Fruit fly (Drosophila melanogaster) whole organism, wandering third instar larva: ENCODE results near the gene kri.

Experiments
- Abd-B ChIP-seq: fragments of >200 bp; optimal IDR thresholded peaks from 2 replicates; lab custom pipeline; 2017; ENCODE audit warnings: missing biosample characterization, missing genetic modification characterization
- CG32264 ChIP-seq: fragments of 200-800 bp; sonication (Bioruptor generic); optimal IDR thresholded peaks from 2 replicates; lab custom pipeline; 2016; ENCODE audit warnings: missing biosample characterization, missing genetic modification characterization
- CG9705 ChIP-seq: fragments of 200-800 bp; sonication (Bioruptor generic); optimal IDR thresholded peaks from 2 replicates; lab custom pipeline; 2018; ENCODE audit warnings: missing biosample characterization, mild to moderate bottlenecking, missing genetic modification characterization
- CrebA ChIP-seq: fragments of 200-800 bp; sonication (Bioruptor generic); optimal IDR thresholded peaks from 2 replicates; lab custom pipeline; 2016; ENCODE audit warnings: missing biosample characterization, mild to moderate bottlenecking, missing genetic modification characterization, borderline replicate concordance
- Dfd ChIP-seq: fragments of >200 bp; optimal IDR thresholded peaks from 2 replicates; lab custom pipeline; 2017; ENCODE audit warnings: missing biosample characterization, missing genetic modification characterization
- Dif ChIP-seq: fragments of 200-275, 200-300 bp; sonication (Bioruptor generic); optimal IDR thresholded peaks from 2 replicates; lab custom pipeline; 2018; ENCODE audit warnings: missing biosample characterization, missing genetic modification characterization; ENCODE audit not compliant: partially characterized antibody
- Hnf4 ChIP-seq: fragments of 200-800 bp; sonication (Bioruptor generic); optimal IDR thresholded peaks from 2 replicates; lab custom pipeline; 2016; ENCODE audit warnings: missing biosample characterization, mild to moderate bottlenecking, missing genetic modification characterization
- Hr83 ChIP-seq: fragments of 200-300 bp; sonication (Bioruptor generic); optimal IDR thresholded peaks from 2 replicates; lab custom pipeline; 2016; ENCODE audit warnings: missing biosample characterization, mild to moderate bottlenecking, missing genetic modification characterization, moderate library complexity; ENCODE audit not compliant: poor library complexity, severe bottlenecking
- Jra ChIP-seq: sonication (Bioruptor generic); optimal IDR thresholded peaks from 2 replicates; lab custom pipeline; 2016; ENCODE audit warnings: missing biosample characterization, missing genetic modification characterization
- Mio ChIP-seq: sonication (Bioruptor generic); optimal IDR thresholded peaks from 2 replicates; lab custom pipeline; 2016; ENCODE audit warnings: missing biosample characterization, missing genetic modification characterization
- N ChIP-seq: fragments of >200 bp; optimal IDR thresholded peaks from 2 replicates; lab custom pipeline; 2018; ENCODE audit warnings: missing biosample characterization, missing external identifiers, missing genetic modification characterization
- OdsH ChIP-seq: fragments of 200-800 bp; sonication (Bioruptor generic); optimal IDR thresholded peaks from 2 replicates; lab custom pipeline; 2016; ENCODE audit warnings: missing biosample characterization, mild to moderate bottlenecking, missing genetic modification characterization
- Rel ChIP-seq, 2 experiments: fragments of 200-800 bp; sonication (Bioruptor generic) in 1 of 2; optimal IDR thresholded peaks; 2 replicates in 1 of 2; 3 replicates in 1 of 2; lab custom pipeline; 2016 to 2019; ENCODE audit warnings: mild to moderate bottlenecking in 2 of 2, missing biosample characterization in 2 of 2, missing genetic modification characterization in 2 of 2, moderate library complexity in 1 of 2
- Vsx2 ChIP-seq: fragments of 200-300, 225-300 bp; sonication (Bioruptor generic); optimal IDR thresholded peaks from 2 replicates; lab custom pipeline; 2018; ENCODE audit warnings: missing biosample characterization, missing genetic modification characterization; ENCODE audit not compliant: partially characterized antibody
- br ChIP-seq: fragments of 200-800 bp; sonication (Bioruptor generic); optimal IDR thresholded peaks from 2 replicates; lab custom pipeline; 2016; ENCODE audit warnings: missing biosample characterization, missing genetic modification characterization
- brk ChIP-seq: fragments of 200-800 bp; sonication (Bioruptor generic); optimal IDR thresholded peaks from 2 replicates; lab custom pipeline; 2016; ENCODE audit warnings: missing biosample characterization, mild to moderate bottlenecking, missing genetic modification characterization
- dmrt93B ChIP-seq: fragments of 200-800 bp; sonication (Bioruptor generic); optimal IDR thresholded peaks from 2 replicates; lab custom pipeline; 2018; ENCODE audit warnings: missing biosample characterization, mild to moderate bottlenecking, missing genetic modification characterization
- dsf ChIP-seq: sonication (Bioruptor generic); optimal IDR thresholded peaks from 2 replicates; lab custom pipeline; 2016; ENCODE audit warnings: missing biosample characterization, missing genetic modification characterization, borderline replicate concordance
- ey ChIP-seq: fragments of 200-800 bp; sonication (Bioruptor generic); optimal IDR thresholded peaks from 2 replicates; lab custom pipeline; 2016; ENCODE audit warnings: missing biosample characterization, missing genetic modification characterization
- foxo ChIP-seq, 2 experiments: fragments of 200-800 bp; sonication (Bioruptor generic); optimal IDR thresholded peaks; 2 replicates in 1 of 2; 3 replicates in 1 of 2; lab custom pipeline; 2016 to 2017; ENCODE audit warnings: missing biosample characterization in 2 of 2, missing genetic modification characterization in 2 of 2
- fru ChIP-seq: fragments of 200-800 bp; sonication (Bioruptor generic); optimal IDR thresholded peaks from 3 replicates; lab custom pipeline; 2016; ENCODE audit warnings: missing biosample characterization, mild to moderate bottlenecking, missing genetic modification characterization
- h ChIP-seq: fragments of 200-800 bp; sonication (Bioruptor generic); optimal IDR thresholded peaks from 3 replicates; lab custom pipeline; 2016; ENCODE audit warnings: missing biosample characterization, mild to moderate bottlenecking, missing genetic modification characterization
- jim ChIP-seq: fragments of 175-275, 200-325 bp; sonication (Bioruptor generic); optimal IDR thresholded peaks from 2 replicates; lab custom pipeline; 2016; ENCODE audit warnings: missing biosample characterization, mild to moderate bottlenecking, missing genetic modification characterization
- lola ChIP-seq: fragments of >200 bp; optimal IDR thresholded peaks from 2 replicates; lab custom pipeline; 2017; ENCODE audit warnings: missing biosample characterization, missing genetic modification characterization
- pan ChIP-seq: fragments of >200 bp; optimal IDR thresholded peaks from 2 replicates; lab custom pipeline; 2017
- psq ChIP-seq: fragments of 200-800 bp; sonication (Bioruptor generic); optimal IDR thresholded peaks from 3 replicates; lab custom pipeline; 2017; ENCODE audit warnings: missing biosample characterization, mild to moderate bottlenecking, missing genetic modification characterization, moderate library complexity
- rgr ChIP-seq: fragments of 200-800 bp; sonication (Bioruptor generic); optimal IDR thresholded peaks from 3 replicates; lab custom pipeline; 2016; ENCODE audit warnings: missing biosample characterization, mild to moderate bottlenecking, missing genetic modification characterization
- sage ChIP-seq: fragments of 200-800 bp; sonication (Bioruptor generic); optimal IDR thresholded peaks from 2 replicates; lab custom pipeline; 2016; ENCODE audit warnings: missing biosample characterization, mild to moderate bottlenecking, missing genetic modification characterization
- sv ChIP-seq: fragments of 200-800 bp; sonication (Bioruptor generic); optimal IDR thresholded peaks from 3 replicates; lab custom pipeline; 2016; ENCODE audit warnings: missing biosample characterization, missing genetic modification characterization
- tai ChIP-seq: sonication (Bioruptor generic); optimal IDR thresholded peaks from 2 replicates; lab custom pipeline; 2016; ENCODE audit warnings: missing biosample characterization, missing genetic modification characterization
- usp ChIP-seq: fragments of >200 bp; optimal IDR thresholded peaks from 2 replicates; lab custom pipeline; 2017; ENCODE audit warnings: missing biosample characterization, missing genetic modification characterization
- woc ChIP-seq: sonication (Bioruptor generic); optimal IDR thresholded peaks from 2 replicates; lab custom pipeline; 2016; ENCODE audit warnings: missing biosample characterization, mild to moderate bottlenecking, missing genetic modification characterization

Gene kri

DNA sequence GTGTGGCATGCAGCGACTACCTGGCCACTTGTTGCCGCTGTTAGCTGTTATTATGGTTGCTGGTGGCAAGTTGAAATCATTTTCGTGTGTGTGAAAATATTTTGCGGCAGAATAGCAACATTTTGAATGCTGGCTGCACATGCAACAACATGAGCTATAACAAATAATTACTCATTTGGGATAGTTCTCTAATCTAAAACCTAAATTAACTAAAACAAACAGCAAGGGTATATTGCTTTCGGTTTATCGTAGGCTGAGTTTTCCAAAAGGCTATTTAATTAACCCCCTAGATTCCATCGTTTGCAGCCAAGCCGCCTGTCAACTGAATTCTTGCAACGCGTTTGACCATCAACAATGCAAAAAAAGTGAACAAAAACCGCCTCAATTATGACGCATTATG is 24.0 kb downstream of the kri start:
- TF ChIP-seq sage (GFP tag; lab: Kevin White, UChicago), result no peak
- no peak for TF ChIP-seq fru (GFP tag; lab: Kevin White, UChicago)
- TF ChIP-seq Mio (GFP tag; lab: Kevin White, UChicago), result no peak
- no peak for TF ChIP-seq brk (GFP tag; lab: Kevin White, UChicago)
- TF ChIP-seq dsf (GFP tag; lab: Kevin White, UChicago), result no peak
- TF ChIP-seq Hnf4, result no peak
- no peak for TF ChIP-seq br
- no peak for TF ChIP-seq CG9705
- no peak for TF ChIP-seq woc (GFP tag; lab: Kevin White, UChicago)
- TF ChIP-seq Rel (GFP tag; optimal IDR thresholded peaks at IDR 0.05; lab: Kevin White, UChicago), result no peak
- no peak for TF ChIP-seq Rel (tag; optimal IDR thresholded peaks at IDR 0.05; lab: Kevin White, UChicago)
- TF ChIP-seq rgr (GFP tag; lab: Kevin White, UChicago), result no peak
- TF ChIP-seq Vsx2 (GFP tag; lab: Kevin White, UChicago), result no peak

DNA sequence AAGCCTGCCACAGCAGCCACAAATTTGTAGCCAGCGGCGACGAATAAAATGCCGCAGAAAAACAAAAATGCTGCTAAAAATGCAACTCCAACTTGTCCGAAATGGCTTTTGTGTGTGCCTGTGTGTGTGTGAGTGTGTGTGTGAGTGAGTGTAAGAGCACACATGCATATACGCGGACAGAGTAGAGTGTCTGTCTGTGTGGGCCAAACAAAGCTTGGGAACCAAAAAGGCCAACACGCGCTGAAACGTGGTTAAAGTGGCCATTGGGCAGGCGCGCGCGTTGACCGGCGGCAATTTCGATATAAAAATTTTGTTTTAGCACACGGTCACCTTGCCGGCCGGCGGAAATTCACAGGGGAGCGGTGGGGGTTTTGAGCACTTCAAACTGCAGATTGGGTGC is 24.7 kb downstream of the kri start:
- TF ChIP-seq Vsx2 (GFP tag; lab: Kevin White, UChicago), result peak; percentile 9
- peak; percentile 27 for TF ChIP-seq Dfd (GFP tag; lab: Kevin White, UChicago)
- TF ChIP-seq Rel (GFP tag; optimal IDR thresholded peaks at IDR 0.05; lab: Kevin White, UChicago), result no peak
- no peak for TF ChIP-seq Rel (tag; optimal IDR thresholded peaks at IDR 0.05; lab: Kevin White, UChicago)

dm6 chr3L:5835887-5836646 is 25.3 kb downstream of the kri start:
- TF ChIP-seq br, result peak; percentile 20
- TF ChIP-seq Abd-B (GFP tag; lab: Kevin White, UChicago), result no peak
- peak; percentile 36 for TF ChIP-seq OdsH (GFP tag; lab: Kevin White, UChicago)
- TF ChIP-seq jim (GFP tag; lab: Kevin White, UChicago), result no peak
- TF ChIP-seq CG32264 (GFP tag; lab: Kevin White, UChicago), result no peak
- peak; percentile 11 for TF ChIP-seq rgr (GFP tag; lab: Kevin White, UChicago)
- TF ChIP-seq ey (GFP tag; lab: Kevin White, UChicago), result peak; percentile 33
- TF ChIP-seq tai, result no peak
- TF ChIP-seq foxo (GFP tag; optimal IDR thresholded peaks at IDR 0.05; lab: Kevin White, UChicago), result peak in 1 of 2 experiments; percentile 32
- no peak for TF ChIP-seq N (GFP tag; lab: Kevin White, UChicago)
- TF ChIP-seq psq, result peak; percentile 20
- TF ChIP-seq sage (GFP tag; lab: Kevin White, UChicago), result no peak
- peak; percentile 35 for TF ChIP-seq fru (GFP tag; lab: Kevin White, UChicago)
- no peak for TF ChIP-seq Vsx2 (GFP tag; lab: Kevin White, UChicago)
- TF ChIP-seq h (GFP tag; lab: Kevin White, UChicago), result peak; percentile 46
- peak; percentile 11 for TF ChIP-seq woc (GFP tag; lab: Kevin White, UChicago)
- no peak for TF ChIP-seq Dfd (GFP tag; lab: Kevin White, UChicago)

DNA sequence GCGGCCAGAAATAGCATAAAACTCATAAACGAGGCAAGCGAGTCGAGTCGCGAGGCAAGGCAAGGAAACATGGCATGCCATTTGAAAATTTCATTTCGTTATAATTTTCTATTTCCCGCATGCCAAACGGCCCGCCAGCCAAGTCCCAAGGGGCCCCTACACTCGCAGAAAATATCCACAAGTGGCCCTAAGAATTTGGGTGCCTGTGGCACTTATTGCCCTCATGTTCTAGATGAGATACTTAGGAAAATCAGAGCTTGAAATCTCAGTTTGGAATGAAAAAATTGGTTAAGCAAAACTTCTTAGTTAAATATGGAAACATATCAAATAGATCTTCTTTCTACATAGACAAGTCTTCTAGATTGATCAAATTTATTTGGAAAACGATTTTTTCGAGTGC is 27.5 kb downstream of the kri start:
- TF ChIP-seq dmrt93B (GFP tag; lab: Kevin White, UChicago), result no peak
- TF ChIP-seq Vsx2 (GFP tag; lab: Kevin White, UChicago), result no peak
- TF ChIP-seq lola, result no peak
- TF ChIP-seq Hr83, result no peak
- TF ChIP-seq Abd-B (GFP tag; lab: Kevin White, UChicago), result no peak
- no peak for TF ChIP-seq Dfd (GFP tag; lab: Kevin White, UChicago)
- no peak for TF ChIP-seq Dif (GFP tag; lab: Kevin White, UChicago)
- no peak for TF ChIP-seq usp
- no peak for TF ChIP-seq Jra (GFP tag; lab: Kevin White, UChicago)
- TF ChIP-seq pan (lab: Kevin White, UChicago), result no peak
- no peak for TF ChIP-seq OdsH (GFP tag; lab: Kevin White, UChicago)
- no peak for TF ChIP-seq fru (GFP tag; lab: Kevin White, UChicago)
- no peak for TF ChIP-seq sage (GFP tag; lab: Kevin White, UChicago)
- no peak for TF ChIP-seq CrebA
- TF ChIP-seq sv, result no peak
- no peak for TF ChIP-seq CG32264 (GFP tag; lab: Kevin White, UChicago)
- TF ChIP-seq N (GFP tag; lab: Kevin White, UChicago), result no peak
